In the genomic region with DNA sequence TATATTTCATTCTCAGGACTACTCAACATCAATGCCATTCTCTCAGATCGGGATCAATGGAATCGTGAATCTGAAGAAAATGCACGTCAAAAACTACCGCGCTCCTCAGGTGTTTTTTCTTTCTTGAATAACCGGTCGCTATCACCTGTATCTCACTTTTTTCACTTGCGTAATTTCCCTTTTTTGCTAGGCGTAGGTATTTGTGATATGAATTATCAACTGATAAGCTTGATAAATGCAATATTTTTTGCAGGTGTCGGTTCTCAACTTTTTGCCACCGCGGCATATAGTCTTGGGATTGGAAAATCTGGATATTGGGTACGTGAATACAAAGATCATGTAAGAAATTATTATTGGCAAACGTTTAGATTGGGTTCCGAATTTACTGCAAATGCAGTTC, we compare ENCODE assay signal across 3 worm cellular contexts.
TF ChIP-seq lines count a peak whose summit lies in the region.

No protein-coding gene starts in this region.

TF ChIP-seq in whole organism, L1 larva, 84 proteins besides CTCF, POLR2A, EP300 and RAD21:
- TF ChIP-seq egl-27 (tag; optimal IDR thresholded peaks at IDR 0.05; lab: Kevin White, UChicago) (no peak), mef-2 (tag; optimal IDR thresholded peaks at IDR 0.05; lab: Kevin White, UChicago) (no peak), blmp-1 (tag; optimal IDR thresholded peaks at IDR 0.05; lab: Kevin White, UChicago) (peak; percentile 79), tlp-1 (tag; optimal IDR thresholded peaks at IDR 0.05; lab: Kevin White, UChicago) (no peak), nhr-19 (GFP tag; conservative IDR thresholded peaks at IDR 0.05; lab: Robert Waterston, UW) (no peak)

TF ChIP-seq in whole organism, L2 larva, 48 proteins besides CTCF, POLR2A, EP300 and RAD21:
- TF ChIP-seq blmp-1 (tag; optimal IDR thresholded peaks at IDR 0.05; lab: Kevin White, UChicago; ENCODE audit: insufficient read depth) (peak; percentile 14), F13H6.1 (tag; optimal IDR thresholded peaks at IDR 0.05; lab: Kevin White, UChicago) (no peak), zag-1 (tag; optimal IDR thresholded peaks at IDR 0.05; lab: Kevin White, UChicago) (no peak)

TF ChIP-seq in whole organism, L4 larva, 104 proteins besides CTCF, POLR2A, EP300 and RAD21:
- peak; percentile 31 for TF ChIP-seq aha-1 (tag; lab: Kevin White, UChicago)
- peak; percentile 23 for TF ChIP-seq nhr-48 (tag; optimal IDR thresholded peaks at IDR 0.05; lab: Kevin White, UChicago)
- no peak for TF ChIP-seq F26F4.8 (GFP tag; conservative IDR thresholded peaks at IDR 0.05; lab: Robert Waterston, UW)
- TF ChIP-seq zag-1 (tag; optimal IDR thresholded peaks at IDR 0.05; lab: Kevin White, UChicago), result no peak
- peak in 1 of 2 experiments; percentile 70 for TF ChIP-seq unc-62 (GFP tag; optimal IDR thresholded peaks at IDR 0.05 in 1 of 2; lab: Kevin White, UChicago)
- no peak for TF ChIP-seq unc-62 (tag; optimal IDR thresholded peaks at IDR 0.05; lab: Kevin White, UChicago)
- TF ChIP-seq mdl-1 (tag; optimal IDR thresholded peaks at IDR 0.05; lab: Kevin White, UChicago), result no peak
- no peak for TF ChIP-seq nhr-77 (tag; optimal IDR thresholded peaks at IDR 0.05; lab: Kevin White, UChicago)
- no peak for TF ChIP-seq Y75B8A.6 (GFP tag; IDR thresholded peaks at IDR 0.05; lab: Robert Waterston, UW)
